Fruit fly (Drosophila melanogaster): ENCODE results near the gene LManI.

LManI gene

DNA sequence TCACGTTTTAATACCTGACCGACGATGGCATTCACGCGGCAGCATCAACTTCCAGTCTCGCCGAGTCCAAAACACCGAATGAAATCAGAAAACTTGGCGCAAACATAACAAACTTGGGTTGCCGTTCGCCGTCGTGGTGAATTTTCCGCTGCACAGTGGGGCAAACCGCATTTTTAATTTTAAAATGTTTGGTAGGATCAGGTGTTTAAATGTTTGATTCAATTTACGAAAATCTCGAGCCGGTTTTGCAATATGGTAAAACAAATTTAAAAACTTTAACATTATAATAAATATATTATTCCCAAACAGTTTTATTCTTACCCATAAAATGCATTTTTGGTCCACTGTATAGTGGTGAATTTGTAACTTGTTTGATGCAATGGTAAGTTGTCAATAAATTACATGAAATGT lies 17.2 kb upstream of the LManI start, which contains the start of gene RluA-1 (continued):
- TF ChIP-seq pum (GFP tag; optimal IDR thresholded peaks at IDR 0.05) (peak; percentile 89), CG4854 (GFP tag; optimal IDR thresholded peaks at IDR 0.05) (peak; percentile 97), CG10565 (GFP tag; optimal IDR thresholded peaks at IDR 0.05) (peak; percentile 96), CG4282 (GFP tag; optimal IDR thresholded peaks at IDR 0.05) (peak; percentile 93), Drgx (GFP tag; IDR thresholded peaks at IDR 0.05) (peak; percentile 99), croc (GFP tag; conservative IDR thresholded peaks at IDR 0.05) (peak; percentile 99), bsh (GFP tag; optimal IDR thresholded peaks at IDR 0.05) (peak; percentile 94 to 100), ab (GFP tag; optimal IDR thresholded peaks at IDR 0.05) (peak; percentile 92), Dbx (GFP tag; IDR thresholded peaks at IDR 0.05) (peak; percentile 90), D19B (GFP tag; optimal IDR thresholded peaks at IDR 0.05) (peak; percentile 95), CG12769 (tag; optimal IDR thresholded peaks at IDR 0.05) (peak; percentile 98), CG11093 (GFP tag; IDR thresholded peaks at IDR 0.05) (peak; percentile 99), dpn (GFP tag; optimal IDR thresholded peaks at IDR 0.05) (peak; percentile 92 to 99), chif (GFP tag; optimal IDR thresholded peaks at IDR 0.05) (peak; percentile 95 to 97), CG5180 (GFP tag; optimal IDR thresholded peaks at IDR 0.05) (peak; percentile 96), CG14965 (GFP tag; optimal IDR thresholded peaks at IDR 0.05; ENCODE audit: borderline replicate concordance) (peak; percentile 69), CG13775 (GFP tag; optimal IDR thresholded peaks at IDR 0.05) (peak; percentile 99), gsb (GFP tag; IDR thresholded peaks at IDR 0.05) (peak; percentile 99), CG14014 (GFP tag; IDR thresholded peaks at IDR 0.05) (peak; percentile 99), CG3407 (GFP tag; optimal IDR thresholded peaks at IDR 0.05) (peak; percentile 99), Hr51 (GFP tag; optimal IDR thresholded peaks at IDR 0.05) (peak; percentile 97 to 100), nerfin-1 (tag; optimal IDR thresholded peaks at IDR 0.05) (peak; percentile 99), E2f1 (GFP tag; IDR thresholded peaks at IDR 0.05) (peak; percentile 100), CG10979 (tag; optimal IDR thresholded peaks at IDR 0.05) (peak; percentile 99), CG7372 (GFP tag; IDR thresholded peaks at IDR 0.05) (peak; percentile 98), unc-4 (GFP tag; IDR thresholded peaks at IDR 0.05; ENCODE audit: partially characterized antibody) (peak; percentile 52; the same call in 1 of the 2 replicates), CG13894 (tag; optimal IDR thresholded peaks at IDR 0.05) (peak; percentile 98), Scr (GFP tag; IDR thresholded peaks at IDR 0.05; ENCODE audit: partially characterized antibody) (peak; percentile 53), tna (GFP tag; IDR thresholded peaks at IDR 0.05; ENCODE audit: partially characterized antibody) (peak; percentile 76), ash1 (GFP tag; optimal IDR thresholded peaks at IDR 0.05) (peak; percentile 87), CG34422 (GFP tag; IDR thresholded peaks at IDR 0.05) (peak; percentile 100), Asciz (GFP tag; optimal IDR thresholded peaks at IDR 0.05) (peak; percentile 99), CG4707 (GFP tag; optimal IDR thresholded peaks at IDR 0.05) (peak; percentile 99), Atf3 (GFP tag; optimal IDR thresholded peaks at IDR 0.05) (peak; percentile 92), trem (tag; optimal IDR thresholded peaks at IDR 0.05) (peak; percentile 97), CG5953 (GFP tag; IDR thresholded peaks at IDR 0.05) (peak; percentile 96), CG11723 (GFP tag; optimal IDR thresholded peaks at IDR 0.05) (peak; percentile 99), Bdp1 (GFP tag; optimal IDR thresholded peaks at IDR 0.05) (peak; percentile 92), tup (GFP tag; optimal IDR thresholded peaks at IDR 0.05) (peak; percentile 97), Dip3 (GFP tag; optimal IDR thresholded peaks at IDR 0.05) (peak; percentile 77), CG3995 (GFP tag; optimal IDR thresholded peaks at IDR 0.05) (peak; percentile 66), CG15696 (tag; optimal IDR thresholded peaks at IDR 0.05) (peak; percentile 99), Xrp1 (GFP tag; IDR thresholded peaks at IDR 0.05) (peak; percentile 100), Ravus (GFP tag; IDR thresholded peaks at IDR 0.05) (peak; percentile 97), ATbp (GFP tag; optimal IDR thresholded peaks at IDR 0.05) (peak; percentile 100), CG12942 (GFP tag; optimal IDR thresholded peaks at IDR 0.05) (peak; percentile 99), BtbVII (GFP tag; optimal IDR thresholded peaks at IDR 0.05) (peak; percentile 99), Sox102F (GFP tag; optimal IDR thresholded peaks at IDR 0.05) (peak; percentile 100), CG31224 (GFP tag; IDR thresholded peaks at IDR 0.05) (peak; percentile 97), knrl (GFP tag; IDR thresholded peaks at IDR 0.05; ENCODE audit: partially characterized antibody) (peak; percentile 71)

Data from whole organism, embryonic.